Worm (Caenorhabditis elegans): ENCODE results near the gene F35H12.6.

DNA sequence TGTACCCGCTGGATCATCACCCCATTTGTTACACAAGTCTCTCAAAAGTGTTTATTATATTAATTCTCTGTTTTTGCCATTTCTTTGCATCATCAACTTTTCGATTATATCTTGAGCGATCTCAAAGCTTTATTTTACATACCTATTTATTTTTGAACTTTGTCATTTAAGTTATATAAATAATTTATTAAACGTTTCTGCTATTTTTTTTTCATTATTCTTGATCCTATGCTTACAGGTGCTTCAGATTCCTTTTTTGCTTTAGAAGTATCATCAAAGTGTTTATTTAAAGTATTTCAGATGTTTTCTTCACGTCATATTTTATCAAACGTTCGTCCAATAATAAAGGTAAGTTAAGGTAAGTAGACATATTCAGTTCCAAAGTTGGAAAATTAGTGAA, 5.0 kb downstream of the F35H12.6 start, which contains the start of gene F35H12.5:
- TF ChIP-seq hlh-13 (GFP tag; optimal IDR thresholded peaks at IDR 0.05) (no peak), dmd-4 (tag; optimal IDR thresholded peaks at IDR 0.05; ENCODE audit: borderline replicate concordance) (no peak), npax-4 (tag; optimal IDR thresholded peaks at IDR 0.05) (no peak)
